Fruit fly (Drosophila melanogaster) whole organism, adult: Measurements from ENCODE around the gene CG14221.

Experiments used
- CG11617 ChIP-seq: fragments of 200-800 bp; sonication (Bioruptor generic); optimal IDR thresholded peaks from 2 replicates; lab custom pipeline; 2017; ENCODE audit warnings: mild to moderate bottlenecking, missing biosample characterization, missing genetic modification reagents, missing genetic modification characterization
- CG12768 ChIP-seq: fragments of 200-800 bp; sonication (Bioruptor generic); optimal IDR thresholded peaks from 2 replicates; lab custom pipeline; 2017; ENCODE audit warnings: missing biosample characterization, missing genetic modification characterization, mild to moderate bottlenecking, moderate library complexity, missing genetic modification reagents
- CG14711 ChIP-seq: fragments of 200-800 bp; sonication (Bioruptor generic); optimal IDR thresholded peaks from 2 replicates; lab custom pipeline; 2018; ENCODE audit warnings: missing biosample characterization, mild to moderate bottlenecking, missing genetic modification characterization, moderate library complexity
- CG1620 ChIP-seq: fragments of 200-800 bp; sonication (Bioruptor generic); optimal IDR thresholded peaks from 2 replicates; lab custom pipeline; 2016; ENCODE audit warnings: missing biosample characterization, missing genetic modification characterization
- CG33017 ChIP-seq: fragments of 200-800 bp; sonication (Bioruptor generic); optimal IDR thresholded peaks from 2 replicates; lab custom pipeline; 2018; ENCODE audit warnings: missing biosample characterization, mild to moderate bottlenecking, missing genetic modification characterization, moderate library complexity
- CG5204 ChIP-seq: fragments of 200-800 bp; sonication (Bioruptor generic); optimal IDR thresholded peaks from 2 replicates; lab custom pipeline; 2016; ENCODE audit warnings: missing biosample characterization, missing genetic modification characterization
- CG7045 ChIP-seq: fragments of 200-800 bp; sonication (Bioruptor generic); optimal IDR thresholded peaks from 2 replicates; lab custom pipeline; 2017; ENCODE audit warnings: missing biosample characterization, mild to moderate bottlenecking, missing genetic modification characterization
- CG7101 ChIP-seq: fragments of 200-800 bp; sonication (Bioruptor generic); optimal IDR thresholded peaks from 2 replicates; lab custom pipeline; 2018; ENCODE audit warnings: missing biosample characterization, mild to moderate bottlenecking, missing genetic modification characterization, moderate library complexity
- Clk ChIP-seq: fragments of 200-800 bp; sonication (Bioruptor generic); optimal IDR thresholded peaks from 2 replicates; lab custom pipeline; 2017; ENCODE audit warnings: missing biosample characterization, missing genetic modification characterization
- Crg-1 ChIP-seq: fragments of 200-800 bp; sonication (Bioruptor generic); optimal IDR thresholded peaks from 2 replicates; lab custom pipeline; 2016; ENCODE audit warnings: missing biosample characterization, missing genetic modification characterization
- Hr96 ChIP-seq: fragments of 200-800 bp; sonication (Bioruptor generic); optimal IDR thresholded peaks from 2 replicates; lab custom pipeline; 2016; ENCODE audit warnings: missing biosample characterization, missing genetic modification characterization
- Mnt ChIP-seq: fragments of 200-800 bp; sonication (Bioruptor generic); optimal IDR thresholded peaks from 2 replicates; lab custom pipeline; 2016; ENCODE audit warnings: missing biosample characterization, mild to moderate bottlenecking, missing genetic modification characterization
- bab1 ChIP-seq: fragments of 200-800 bp; sonication (Bioruptor generic); optimal IDR thresholded peaks from 3 replicates; lab custom pipeline; 2019; ENCODE audit warnings: missing biosample characterization, mild to moderate bottlenecking, missing genetic modification characterization, moderate library complexity
- cic ChIP-seq: fragments of 200-800 bp; sonication (Bioruptor generic); optimal IDR thresholded peaks from 2 replicates; lab custom pipeline; 2017; ENCODE audit warnings: missing biosample characterization, mild to moderate bottlenecking, missing genetic modification characterization, moderate library complexity
- cnc ChIP-seq, 2 experiments: fragments of >200 bp; optimal IDR thresholded peaks; 2 replicates each; lab custom pipeline; 2017
- kay ChIP-seq: fragments of 200-800 bp; sonication (Bioruptor generic); peaks from one replicate; lab custom pipeline; 2016; ENCODE audit warnings: missing biosample characterization, missing genetic modification characterization, borderline replicate concordance
- ovo ChIP-seq: fragments of 200-800 bp; sonication (Bioruptor generic); optimal IDR thresholded peaks from 2 replicates; lab custom pipeline; 2016; ENCODE audit warnings: missing biosample characterization, missing genetic modification characterization
- pad ChIP-seq: fragments of 200-800 bp; sonication (Bioruptor generic); optimal IDR thresholded peaks from 3 replicates; lab custom pipeline; 2017; ENCODE audit warnings: missing biosample characterization, missing genetic modification characterization, mild to moderate bottlenecking, moderate library complexity, missing genetic modification reagents
- tj ChIP-seq: fragments of 200-800 bp; sonication (Bioruptor generic); optimal IDR thresholded peaks from 3 replicates; lab custom pipeline; 2017; ENCODE audit warnings: missing biosample characterization, mild to moderate bottlenecking, missing genetic modification characterization, moderate library complexity
- toe ChIP-seq: fragments of 200-800 bp; sonication (Bioruptor generic); optimal IDR thresholded peaks from 2 replicates; lab custom pipeline; 2016; ENCODE audit warnings: missing biosample characterization, missing genetic modification characterization

Gene CG14221

dm6 chrX:19642819-19643504 lies 21.9 kb upstream of the CG14221 start, which contains the start of the genes CG12237 and Sec61gamma:
CG12237 (minus strand) TSS chrX:19642869.
Sec61gamma (plus strand) TSS chrX:19643327.
- TF ChIP-seq pad (peak; percentile 39), CG1620 (GFP tag; lab: Kevin White, UChicago) (peak; percentile 65), cnc (optimal IDR thresholded peaks at IDR 0.05; lab: Kevin White, UChicago) (no peak), CG33017 (no peak), Hr96 (GFP tag; lab: Kevin White, UChicago) (no peak), CG7045 (GFP tag; lab: Kevin White, UChicago) (no peak), CG5204 (GFP tag; lab: Kevin White, UChicago) (no peak), toe (GFP tag; lab: Kevin White, UChicago) (no peak), Clk (GFP tag; lab: Kevin White, UChicago) (no peak), CG12768 (GFP tag; lab: Kevin White, UChicago) (peak; percentile 1), ovo (GFP tag; lab: Kevin White, UChicago) (peak; percentile 95), Crg-1 (GFP tag; lab: Kevin White, UChicago) (no peak), Mnt (GFP tag; lab: Kevin White, UChicago) (peak; percentile 31), kay (GFP tag; lab: Kevin White, UChicago) (no peak), CG7101 (tag; lab: Kevin White, UChicago) (peak; percentile 40), bab1 (GFP tag; lab: Kevin White, UChicago) (peak; percentile 55), cic (GFP tag; lab: Kevin White, UChicago) (no peak), CG11617 (GFP tag; lab: Kevin White, UChicago) (peak; percentile 18), CG14711 (no peak), tj (GFP tag; lab: Kevin White, UChicago) (peak; percentile 41)

dm6 chrX:19640707-19641248 lies 19.7 kb upstream of the CG14221 start:
- TF ChIP-seq Crg-1 (GFP tag; lab: Kevin White, UChicago) (no peak), cnc (optimal IDR thresholded peaks at IDR 0.05; lab: Kevin White, UChicago) (no peak), CG5204 (GFP tag; lab: Kevin White, UChicago) (no peak), pad (peak; percentile 70), CG1620 (GFP tag; lab: Kevin White, UChicago) (no peak), CG11617 (GFP tag; lab: Kevin White, UChicago) (no peak), Mnt (GFP tag; lab: Kevin White, UChicago) (no peak), bab1 (GFP tag; lab: Kevin White, UChicago) (peak; percentile 24), CG33017 (no peak), Clk (GFP tag; lab: Kevin White, UChicago) (no peak), CG14711 (no peak), CG7101 (tag; lab: Kevin White, UChicago) (no peak), ovo (GFP tag; lab: Kevin White, UChicago) (no peak)

- TF ChIP-seq cic (GFP tag; lab: Kevin White, UChicago) (no peak), tj (GFP tag; lab: Kevin White, UChicago) (no peak), CG33017 (no peak), ovo (GFP tag; lab: Kevin White, UChicago) (no peak), CG11617 (GFP tag; lab: Kevin White, UChicago) (no peak), CG14711 (no peak), pad (no peak), CG12768 (GFP tag; lab: Kevin White, UChicago) (no peak), cnc (optimal IDR thresholded peaks at IDR 0.05; lab: Kevin White, UChicago) (no peak), CG1620 (GFP tag; lab: Kevin White, UChicago) (no peak), Mnt (GFP tag; lab: Kevin White, UChicago) (no peak), toe (GFP tag; lab: Kevin White, UChicago) (no peak), Hr96 (GFP tag; lab: Kevin White, UChicago) (no peak), bab1 (GFP tag; lab: Kevin White, UChicago) (no peak), kay (GFP tag; lab: Kevin White, UChicago) (no peak), CG5204 (GFP tag; lab: Kevin White, UChicago) (no peak), Clk (GFP tag; lab: Kevin White, UChicago) (no peak), CG7101 (tag; lab: Kevin White, UChicago) (no peak), CG7045 (GFP tag; lab: Kevin White, UChicago) (no peak), Crg-1 (GFP tag; lab: Kevin White, UChicago) (no peak)
Observed at dm6 chrX:19638328-19638940, 17.4 kb upstream of the CG14221 start, which contains the start of gene Rcd-1. Rcd-1 (plus strand) TSS chrX:19638767.

dm6 chrX:19637434-19638327 lies 16.6 kb upstream of the CG14221 start:
- TF ChIP-seq tj (GFP tag; lab: Kevin White, UChicago) (peak; percentile 26), CG7045 (GFP tag; lab: Kevin White, UChicago) (no peak), pad (peak; percentile 96), Hr96 (GFP tag; lab: Kevin White, UChicago) (no peak), CG7101 (tag; lab: Kevin White, UChicago) (peak; percentile 26), ovo (GFP tag; lab: Kevin White, UChicago) (no peak), CG12768 (GFP tag; lab: Kevin White, UChicago) (no peak), CG33017 (no peak), Clk (GFP tag; lab: Kevin White, UChicago) (no peak), cic (GFP tag; lab: Kevin White, UChicago) (no peak), CG14711 (no peak), Mnt (GFP tag; lab: Kevin White, UChicago) (peak; percentile 4), Crg-1 (GFP tag; lab: Kevin White, UChicago) (no peak), kay (GFP tag; lab: Kevin White, UChicago) (no peak), bab1 (GFP tag; lab: Kevin White, UChicago) (peak; percentile 48)
